Fruit fly (Drosophila melanogaster) whole organism, embryonic: ENCODE data around the gene Ilk.

Experiments
- Adf1 ChIP-seq: fragments of 200-800 bp; sonication (Bioruptor generic); IDR thresholded peaks from 2 replicates; pipeline ENCODE4 v1.3.6; 2022; ENCODE audit warnings: missing biosample characterization, missing genetic modification characterization
- Bgb ChIP-seq: fragments of 200-800 bp; sonication (Bioruptor generic); IDR thresholded peaks from 2 replicates; pipeline ENCODE4 v1.3.6; 2022; ENCODE audit warnings: missing biosample characterization, missing genetic modification characterization; ENCODE audit not compliant: partially characterized antibody
- Blimp-1 ChIP-seq: fragments of 200-800 bp; sonication (Bioruptor generic); optimal IDR thresholded peaks from 3 replicates; lab custom pipeline; 2018; ENCODE audit warnings: missing biosample characterization, missing genetic modification characterization, mild to moderate bottlenecking, moderate library complexity, missing genetic modification reagents
- C15 ChIP-seq: fragments of 200-800 bp; sonication (Bioruptor generic); IDR thresholded peaks from 3 replicates; pipeline ENCODE4 v1.3.6; 2022; ENCODE audit warnings: missing biosample characterization, missing genetic modification characterization
- CG1024 ChIP-seq: fragments of 200-800 bp; sonication (Bioruptor generic); IDR thresholded peaks from 2 replicates; pipeline ENCODE4 v1.3.6; 2022; ENCODE audit warnings: missing biosample characterization, missing genetic modification characterization
- CG11456 ChIP-seq: fragments of 200-800 bp; sonication (Bioruptor generic); IDR thresholded peaks from 3 replicates; pipeline ENCODE4 v1.3.6; 2022; ENCODE audit warnings: missing biosample characterization, missing genetic modification characterization
- CG12104 ChIP-seq: fragments of 200-800 bp; sonication (Bioruptor generic); optimal IDR thresholded peaks from 3 replicates; lab custom pipeline; 2016; ENCODE audit warnings: missing biosample characterization, missing genetic modification characterization
- CG12659 ChIP-seq: fragments of 200-800 bp; sonication (Bioruptor generic); optimal IDR thresholded peaks from 3 replicates; lab custom pipeline; 2017; ENCODE audit warnings: mild to moderate bottlenecking, missing biosample characterization, missing genetic modification reagents, missing genetic modification characterization
- CG1647 ChIP-seq: fragments of 200-800 bp; sonication (Bioruptor generic); optimal IDR thresholded peaks from 3 replicates; lab custom pipeline; 2016; ENCODE audit warnings: missing biosample characterization, missing genetic modification characterization
- CG17359 ChIP-seq: fragments of 200-800 bp; sonication (Bioruptor generic); optimal IDR thresholded peaks from 3 replicates; lab custom pipeline; 2018; ENCODE audit warnings: missing biosample characterization, mild to moderate bottlenecking, missing genetic modification characterization, moderate library complexity
- CG1792 ChIP-seq: fragments of 200-800 bp; sonication (Bioruptor generic); optimal IDR thresholded peaks from 2 replicates; lab custom pipeline; 2016; ENCODE audit warnings: missing biosample characterization, missing genetic modification characterization
- CG2202 ChIP-seq: fragments of 200-800 bp; sonication (Bioruptor generic); optimal IDR thresholded peaks from 2 replicates; lab custom pipeline; 2018; ENCODE audit warnings: missing biosample characterization, mild to moderate bottlenecking, missing genetic modification characterization
- CG2875 ChIP-seq: fragments of 200-800 bp; sonication (Bioruptor generic); optimal IDR thresholded peaks from 2 replicates; lab custom pipeline; 2017; ENCODE audit warnings: missing biosample characterization, mild to moderate bottlenecking, missing genetic modification characterization, missing genetic modification reagents
- CG3065 ChIP-seq: fragments of 200-800 bp; sonication (Bioruptor generic); optimal IDR thresholded peaks from 2 replicates; lab custom pipeline; 2016; ENCODE audit warnings: missing biosample characterization, missing genetic modification characterization
- CG31224 ChIP-seq: fragments of 200-800 bp; sonication (Bioruptor generic); IDR thresholded peaks from 2 replicates; pipeline ENCODE4 v1.3.6; 2022; ENCODE audit warnings: missing biosample characterization, missing genetic modification characterization
- CG3847 ChIP-seq: fragments of 200-800 bp; sonication (Bioruptor generic); IDR thresholded peaks from 2 replicates; pipeline ENCODE4 v1.3.6; 2022; ENCODE audit warnings: missing biosample characterization, missing genetic modification characterization
- CG42726 ChIP-seq: fragments of 200-800 bp; sonication (Bioruptor generic); IDR thresholded peaks from 2 replicates; pipeline ENCODE4 v1.3.6; 2022; ENCODE audit warnings: missing biosample characterization, missing genetic modification characterization; ENCODE audit not compliant: partially characterized antibody
- CG43689 ChIP-seq: fragments of 200-800 bp; sonication (Bioruptor generic); IDR thresholded peaks from 2 replicates; pipeline ENCODE4 v1.3.6; 2022; ENCODE audit warnings: missing biosample characterization, missing genetic modification characterization
- CG4404 ChIP-seq: fragments of 200-800 bp; sonication (Bioruptor generic); IDR thresholded peaks from 2 replicates; pipeline ENCODE4 v1.3.6; 2022; ENCODE audit warnings: missing biosample characterization, missing genetic modification characterization
- CG4820 ChIP-seq: fragments of 200-800 bp; sonication (Bioruptor generic); optimal IDR thresholded peaks from 3 replicates; lab custom pipeline; 2016; ENCODE audit warnings: missing biosample characterization, missing genetic modification characterization
- CG5953 ChIP-seq: fragments of 200-800 bp; sonication (Bioruptor generic); IDR thresholded peaks from 2 replicates; pipeline ENCODE4 v1.3.6; 2022; ENCODE audit warnings: missing biosample characterization, missing genetic modification characterization
- CG8359 ChIP-seq: fragments of 200-800 bp; sonication (Bioruptor generic); optimal IDR thresholded peaks from 2 replicates; lab custom pipeline; 2017; ENCODE audit warnings: missing biosample characterization, mild to moderate bottlenecking, missing genetic modification characterization, borderline replicate concordance
- Drgx ChIP-seq: fragments of 200-800 bp; sonication (Bioruptor generic); IDR thresholded peaks from 2 replicates; pipeline ENCODE4 v1.3.6; 2022; ENCODE audit warnings: missing biosample characterization, missing genetic modification characterization
- Gug ChIP-seq: fragments of 200-800 bp; sonication (Bioruptor generic); IDR thresholded peaks from 4 replicates; pipeline ENCODE4 v1.3.6; 2022; ENCODE audit warnings: missing biosample characterization, missing genetic modification characterization
- H15 ChIP-seq: fragments of 200-800 bp; sonication (Bioruptor generic); IDR thresholded peaks from 3 replicates; pipeline ENCODE4 v1.3.6; 2022; ENCODE audit warnings: missing biosample characterization, missing genetic modification characterization
- HLHmδ ChIP-seq: fragments of 200-800 bp; sonication (Bioruptor generic); optimal IDR thresholded peaks from 2 replicates; lab custom pipeline; 2018; ENCODE audit warnings: missing biosample characterization, mild to moderate bottlenecking, missing genetic modification characterization, moderate library complexity
- MTF-1 ChIP-seq: fragments of 200-800 bp; sonication (Bioruptor generic); optimal IDR thresholded peaks from 2 replicates; lab custom pipeline; 2018; ENCODE audit warnings: missing biosample characterization, mild to moderate bottlenecking, missing genetic modification characterization, borderline replicate concordance
- Mrtf ChIP-seq: fragments of 200-800 bp; sonication (Bioruptor generic); IDR thresholded peaks from 3 replicates; pipeline ENCODE4 v1.3.6; 2022; ENCODE audit warnings: missing biosample characterization, missing genetic modification characterization
- Sox102F ChIP-seq: fragments of 200-800 bp; sonication (Bioruptor generic); optimal IDR thresholded peaks from 2 replicates; lab custom pipeline; 2018; ENCODE audit warnings: missing biosample characterization, mild to moderate bottlenecking, missing genetic modification characterization, moderate library complexity
- ara ChIP-seq: fragments of 200-800 bp; sonication (Bioruptor generic); IDR thresholded peaks from 2 replicates; pipeline ENCODE4 v1.3.6; 2022; ENCODE audit warnings: missing biosample characterization, missing genetic modification characterization
- bcd ChIP-seq: fragments of 200-800 bp; sonication (Bioruptor generic); optimal IDR thresholded peaks from 2 replicates; lab custom pipeline; 2017; ENCODE audit warnings: missing biosample characterization, mild to moderate bottlenecking, missing genetic modification characterization
- bigmax ChIP-seq: fragments of 200-800 bp; sonication (Bioruptor generic); optimal IDR thresholded peaks from 2 replicates; lab custom pipeline; 2018; ENCODE audit warnings: missing biosample characterization, mild to moderate bottlenecking, missing genetic modification characterization
- chm ChIP-seq: fragments of 200-800 bp; sonication (Bioruptor generic); IDR thresholded peaks from 2 replicates; pipeline ENCODE4 v1.3.6; 2022; ENCODE audit warnings: missing biosample characterization, missing genetic modification characterization
- ci ChIP-seq: fragments of 200-800 bp; sonication (Bioruptor generic); IDR thresholded peaks from 3 replicates; pipeline ENCODE4 v1.3.6; 2022; ENCODE audit warnings: missing biosample characterization, missing genetic modification characterization
- dmrt11E ChIP-seq: fragments of 200-800 bp; sonication (Bioruptor generic); optimal IDR thresholded peaks from 3 replicates; lab custom pipeline; 2018; ENCODE audit warnings: missing biosample characterization, mild to moderate bottlenecking, missing genetic modification characterization, moderate library complexity
- fd64A ChIP-seq: fragments of 200-800 bp; sonication (Bioruptor generic); optimal IDR thresholded peaks from 3 replicates; lab custom pipeline; 2018; ENCODE audit warnings: missing biosample characterization, mild to moderate bottlenecking, missing genetic modification characterization
- gt ChIP-seq: fragments of 200-800 bp; sonication (Bioruptor generic); IDR thresholded peaks from 2 replicates; pipeline ENCODE4 v1.3.6; 2022; ENCODE audit warnings: missing biosample characterization, missing genetic modification characterization
- jumu ChIP-seq: fragments of 200-800 bp; sonication (Bioruptor generic); optimal IDR thresholded peaks from 3 replicates; lab custom pipeline; 2016; ENCODE audit warnings: missing biosample characterization, missing genetic modification characterization
- lov ChIP-seq, 2 experiments: fragments of 200-800 bp in 1 of 2; fragments of >200 bp in 1 of 2; sonication (Bioruptor generic) in 1 of 2; IDR thresholded peaks in 1 of 2; optimal IDR thresholded peaks in 1 of 2; 2 replicates in 1 of 2; 3 replicates in 1 of 2; pipeline versions ENCODE4 v1.3.6 to Lab custom; 2017 to 2022; ENCODE audit warnings: missing biosample characterization in 1 of 2, missing genetic modification characterization in 1 of 2
- nau ChIP-seq: fragments of 200-800 bp; sonication (Bioruptor generic); optimal IDR thresholded peaks from 3 replicates; lab custom pipeline; 2017; ENCODE audit warnings: missing biosample characterization, mild to moderate bottlenecking, missing genetic modification characterization, missing genetic modification reagents
- p53 ChIP-seq: fragments of 200-800 bp; sonication (Bioruptor generic); optimal IDR thresholded peaks from 2 replicates; lab custom pipeline; 2016; ENCODE audit warnings: missing biosample characterization, missing genetic modification characterization
- peb ChIP-seq: fragments of 200-800 bp; sonication (Bioruptor generic); IDR thresholded peaks from 2 replicates; pipeline ENCODE4 v1.3.6; 2022; ENCODE audit warnings: missing biosample characterization, missing genetic modification characterization
- pfk ChIP-seq: fragments of 200-800 bp; sonication (Bioruptor generic); optimal IDR thresholded peaks from 2 replicates; lab custom pipeline; 2018; ENCODE audit warnings: missing biosample characterization, mild to moderate bottlenecking, missing genetic modification characterization, moderate library complexity
- prd ChIP-seq, 3 experiments: fragments of >200 bp in 2 of 3; fragments of 200-800 bp in 1 of 3; sonication (Bioruptor generic) in 1 of 3; optimal IDR thresholded peaks in 2 of 3; IDR thresholded peaks in 1 of 3; 2 replicates in 2 of 3; 3 replicates in 1 of 3; pipeline versions ENCODE4 v1.3.6 to Lab custom; 2017 to 2022; ENCODE audit warnings: missing biosample characterization in 1 of 3, missing genetic modification characterization in 1 of 3
- salm ChIP-seq: fragments of 200-800 bp; sonication (Bioruptor generic); optimal IDR thresholded peaks from 2 replicates; lab custom pipeline; 2018; ENCODE audit warnings: missing biosample characterization, mild to moderate bottlenecking, missing genetic modification characterization
- seq ChIP-seq: fragments of 200-800 bp; sonication (Bioruptor generic); IDR thresholded peaks from 2 replicates; pipeline ENCODE4 v1.3.6; 2022; ENCODE audit warnings: missing biosample characterization, missing genetic modification characterization
- sug ChIP-seq: fragments of 200-800 bp; optimal IDR thresholded peaks from 2 replicates; lab custom pipeline; 2019; ENCODE audit warnings: missing biosample characterization, mild to moderate bottlenecking, missing genetic modification characterization, moderate library complexity
- unpg ChIP-seq: fragments of 200-800 bp; sonication (Bioruptor generic); optimal IDR thresholded peaks from 3 replicates; lab custom pipeline; 2018; ENCODE audit warnings: missing biosample characterization, mild to moderate bottlenecking, missing genetic modification characterization, moderate library complexity

The Ilk gene

dm6 chr3L:21253761-21254523 lies 37.2 kb downstream of the Ilk start (continued):
- TF ChIP-seq lov (optimal IDR thresholded peaks at IDR 0.05; lab: Kevin White, UChicago) (no peak), lov (GFP tag; IDR thresholded peaks at IDR 0.05; lab: Robert Waterston, UW) (no peak), CG5953 (no peak), CG42726 (no peak), Sox102F (GFP tag; lab: Kevin White, UChicago) (peak; percentile 71), CG1647 (no peak), CG1024 (GFP tag; lab: Robert Waterston, UW) (0 out of 2 replicates have a peak, but pooled peaks have one; percentile 8), Drgx (GFP tag; lab: Robert Waterston, UW) (peak; percentile 83), chm (GFP tag; lab: Robert Waterston, UW) (peak; percentile 32; the same call in 1 of the 2 replicates), nau (no peak), CG11456 (GFP tag; lab: Robert Waterston, UW) (no peak), gt (no peak), Bgb (GFP tag; lab: Robert Waterston, UW) (no peak), fd64A (GFP tag; lab: Kevin White, UChicago) (no peak), CG2875 (GFP tag; lab: Kevin White, UChicago) (no peak), salm (tag; lab: Kevin White, UChicago) (no peak), CG17359 (tag; lab: Kevin White, UChicago) (peak; percentile 50), pfk (GFP tag; lab: Kevin White, UChicago) (no peak), CG12659 (no peak), H15 (GFP tag; lab: Robert Waterston, UW) (no peak), peb (GFP tag; lab: Robert Waterston, UW) (no peak), CG43689 (no peak), CG4404 (GFP tag; lab: Robert Waterston, UW) (no peak), ci (no peak), Mrtf (GFP tag; lab: Robert Waterston, UW) (no peak), HLHmδ (GFP tag; lab: Kevin White, UChicago) (no peak), prd (optimal IDR thresholded peaks at IDR 0.05; lab: Kevin White, UChicago) (no peak), prd (GFP tag; IDR thresholded peaks at IDR 0.05; lab: Robert Waterston, UW) (peak; percentile 59; the same call in 1 of the 3 replicates), ara (GFP tag; lab: Robert Waterston, UW) (no peak), CG4820 (GFP tag; lab: Kevin White, UChicago) (peak; percentile 27), p53 (GFP tag; lab: Kevin White, UChicago) (no peak), jumu (no peak), bcd (GFP tag; lab: Kevin White, UChicago) (peak; percentile 27), CG31224 (GFP tag; lab: Robert Waterston, UW) (no peak), dmrt11E (peak; percentile 55), CG12104 (GFP tag; lab: Kevin White, UChicago) (no peak), CG1792 (no peak), C15 (GFP tag; lab: Robert Waterston, UW) (no peak), CG3065 (GFP tag; lab: Kevin White, UChicago) (no peak), MTF-1 (GFP tag; lab: Kevin White, UChicago) (no peak), Blimp-1 (GFP tag; lab: Kevin White, UChicago) (peak; percentile 65), Gug (GFP tag; lab: Robert Waterston, UW) (no peak), bigmax (GFP tag; lab: Kevin White, UChicago) (no peak), CG2202 (tag; lab: Kevin White, UChicago) (no peak), seq (GFP tag; lab: Robert Waterston, UW) (no peak), unpg (GFP tag; lab: Kevin White, UChicago) (peak; percentile 69), Adf1 (GFP tag; lab: Robert Waterston, UW) (no peak), sug (tag; lab: Kevin White, UChicago) (no peak), CG8359 (GFP tag; lab: Kevin White, UChicago) (no peak), CG3847 (GFP tag; lab: Robert Waterston, UW) (no peak)
